Fruit fly (Drosophila melanogaster): ENCODE data around the gene CG14369.
A peak's percentile ranks its signal among the peaks of the same experiment; 100 is the strongest.

Gene CG14369

DNA sequence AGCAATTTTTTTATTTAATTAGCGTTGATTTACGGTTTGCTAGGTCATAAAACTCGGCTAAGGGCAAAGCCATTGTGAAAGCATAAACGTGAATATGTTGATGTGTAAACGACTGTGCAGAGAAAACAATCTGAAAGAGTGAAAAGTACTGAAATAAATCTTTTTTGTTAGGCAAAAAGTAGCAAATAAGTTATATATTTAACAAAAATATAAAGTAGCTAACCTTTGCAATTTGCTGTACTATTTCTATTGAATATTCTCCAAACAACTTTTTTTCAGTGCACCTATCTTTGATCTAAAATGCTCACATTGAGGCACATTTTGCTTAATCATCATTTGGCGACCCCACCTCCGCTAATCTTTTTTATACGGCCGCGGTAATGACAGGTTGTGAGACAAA lies 4.0 kb upstream of the CG14369 start (continued):
- peak; percentile 28 for TF ChIP-seq CG7839 (tag; optimal IDR thresholded peaks at IDR 0.05)
- TF ChIP-seq zen (tag; optimal IDR thresholded peaks at IDR 0.05), result no peak
- no peak for TF ChIP-seq CG12769 (tag; optimal IDR thresholded peaks at IDR 0.05)
- TF ChIP-seq CG1603 (tag; optimal IDR thresholded peaks at IDR 0.05), result peak; percentile 6
- TF ChIP-seq CG3407 (GFP tag; optimal IDR thresholded peaks at IDR 0.05), result no peak
- no peak for TF ChIP-seq trh (GFP tag; optimal IDR thresholded peaks at IDR 0.05)
- no peak for TF ChIP-seq pros (GFP tag; optimal IDR thresholded peaks at IDR 0.05)
- TF ChIP-seq Gug (GFP tag; IDR thresholded peaks at IDR 0.05), result no peak
- TF ChIP-seq CG17359 (tag; optimal IDR thresholded peaks at IDR 0.05), result no peak
- peak; percentile 34 for TF ChIP-seq Meics (GFP tag; optimal IDR thresholded peaks at IDR 0.05)
- TF ChIP-seq Aef1 (GFP tag; IDR thresholded peaks at IDR 0.05), result no peak
- TF ChIP-seq CG31224 (GFP tag; IDR thresholded peaks at IDR 0.05), result no peak
- no peak for TF ChIP-seq usp (GFP tag; optimal IDR thresholded peaks at IDR 0.05)
- no peak for TF ChIP-seq nerfin-2 (GFP tag; IDR thresholded peaks at IDR 0.05; ENCODE audit: partially characterized antibody)
- peak; percentile 30 for TF ChIP-seq unpg (GFP tag; optimal IDR thresholded peaks at IDR 0.05)
- no peak for TF ChIP-seq Oli (tag; optimal IDR thresholded peaks at IDR 0.05)
- no peak for TF ChIP-seq zf30C (GFP tag; optimal IDR thresholded peaks at IDR 0.05)
- TF ChIP-seq bcd (GFP tag; optimal IDR thresholded peaks at IDR 0.05), result no peak
- TF ChIP-seq ken (GFP tag; IDR thresholded peaks at IDR 0.05), result no peak
- TF ChIP-seq cwo (GFP tag; optimal IDR thresholded peaks at IDR 0.05), result peak; percentile 22
- TF ChIP-seq D (optimal IDR thresholded peaks at IDR 0.05), result no peak
- no peak for TF ChIP-seq D (GFP tag; optimal IDR thresholded peaks at IDR 0.05)
- TF ChIP-seq CG2116 (GFP tag; optimal IDR thresholded peaks at IDR 0.05), result no peak
- TF ChIP-seq CG8388 (GFP tag; optimal IDR thresholded peaks at IDR 0.05), result no peak
- TF ChIP-seq CG4328 (GFP tag; optimal IDR thresholded peaks at IDR 0.05), result no peak
- no peak for TF ChIP-seq CG11093 (GFP tag; IDR thresholded peaks at IDR 0.05)
- peak; percentile 46 for TF ChIP-seq CG2678 (tag; optimal IDR thresholded peaks at IDR 0.05)
- TF ChIP-seq CG11247 (GFP tag; IDR thresholded peaks at IDR 0.05), result peak; percentile 12; the same call in 1 of the 2 replicates
- no peak for TF ChIP-seq caup (GFP tag; optimal IDR thresholded peaks at IDR 0.05; ENCODE audit: severe bottlenecking)
- TF ChIP-seq CG6854 (GFP tag; optimal IDR thresholded peaks at IDR 0.05), result no peak
- TF ChIP-seq E2f1 (GFP tag; IDR thresholded peaks at IDR 0.05), result 0 out of 2 replicates have a peak, but pooled peaks have one; percentile 11
- TF ChIP-seq H15 (GFP tag; IDR thresholded peaks at IDR 0.05), result no peak
- TF ChIP-seq CG10267 (tag; optimal IDR thresholded peaks at IDR 0.05), result no peak
- no peak for TF ChIP-seq Bdp1 (GFP tag; optimal IDR thresholded peaks at IDR 0.05)
- peak; percentile 41; the same call in 1 of the 2 replicates for TF ChIP-seq sob (GFP tag; IDR thresholded peaks at IDR 0.05)
- TF ChIP-seq vnd (GFP tag; IDR thresholded peaks at IDR 0.05; ENCODE audit: partially characterized antibody), result no peak
- no peak for TF ChIP-seq wdn (GFP tag; IDR thresholded peaks at IDR 0.05)
- no peak for TF ChIP-seq az2 (GFP tag; optimal IDR thresholded peaks at IDR 0.05)
- TF ChIP-seq Sin3A (optimal IDR thresholded peaks at IDR 0.05), result no peak
- no peak for TF ChIP-seq CG18476 (GFP tag; optimal IDR thresholded peaks at IDR 0.05)
- TF ChIP-seq ara (GFP tag; IDR thresholded peaks at IDR 0.05), result no peak
- TF ChIP-seq seq (GFP tag; IDR thresholded peaks at IDR 0.05), result no peak

- TF ChIP-seq wek (GFP tag; optimal IDR thresholded peaks at IDR 0.05), result no peak
- no peak for TF ChIP-seq HLH54F (GFP tag; optimal IDR thresholded peaks at IDR 0.05)
- TF ChIP-seq sisA (GFP tag; IDR thresholded peaks at IDR 0.05), result no peak
- no peak for TF ChIP-seq Antp (GFP tag; optimal IDR thresholded peaks at IDR 0.05)
- no peak for TF ChIP-seq gem (tag; optimal IDR thresholded peaks at IDR 0.05)
- TF ChIP-seq peb (GFP tag; IDR thresholded peaks at IDR 0.05), result no peak
- no peak for TF ChIP-seq CG3995 (GFP tag; optimal IDR thresholded peaks at IDR 0.05)
- no peak for TF ChIP-seq Ets65A (GFP tag)
- TF ChIP-seq fd96Cb (tag; optimal IDR thresholded peaks at IDR 0.05), result no peak
- TF ChIP-seq YL-1 (GFP tag; optimal IDR thresholded peaks at IDR 0.05), result no peak
- no peak for TF ChIP-seq CG34422 (GFP tag; IDR thresholded peaks at IDR 0.05)
- no peak for TF ChIP-seq CG6765 (GFP tag; optimal IDR thresholded peaks at IDR 0.05)
- TF ChIP-seq psq (GFP tag; optimal IDR thresholded peaks at IDR 0.05), result no peak
Measured at dm6 chr3R:13587697-13588096, 4.8 kb downstream of the CG14369 start, which contains the start of gene CG14370. CG14370 (plus strand) TSS chr3R:13587997.

Measured in whole organism, embryonic.